Fruit fly (Drosophila melanogaster) whole organism, embryonic: ENCODE data around the gene Psf2.

Experiments used
- ATbp ChIP-seq: fragments of 200-800 bp; sonication (Bioruptor generic); optimal IDR thresholded peaks from 2 replicates; lab custom pipeline; 2017; ENCODE audit warnings: missing biosample characterization, mild to moderate bottlenecking, missing genetic modification characterization, missing genetic modification reagents
- Bteb2 ChIP-seq: fragments of 200-800 bp; sonication (Bioruptor generic); optimal IDR thresholded peaks from 2 replicates; lab custom pipeline; 2016; ENCODE audit warnings: missing biosample characterization, missing genetic modification characterization
- CG12744 ChIP-seq: fragments of 200-800 bp; sonication (Bioruptor generic); optimal IDR thresholded peaks from 2 replicates; lab custom pipeline; 2016; ENCODE audit warnings: missing biosample characterization, missing genetic modification characterization
- CG13424 ChIP-seq: fragments of 200-800 bp; sonication (Bioruptor generic); optimal IDR thresholded peaks from 2 replicates; lab custom pipeline; 2019; ENCODE audit warnings: missing biosample characterization, mild to moderate bottlenecking, missing genetic modification characterization, moderate library complexity
- CG13894 ChIP-seq: fragments of 200-800 bp; sonication (Bioruptor generic); optimal IDR thresholded peaks from 3 replicates; lab custom pipeline; 2018; ENCODE audit warnings: missing biosample characterization, mild to moderate bottlenecking, missing genetic modification characterization, moderate library complexity
- CG14014 ChIP-seq: fragments of 200-800 bp; sonication (Bioruptor generic); IDR thresholded peaks from 2 replicates; pipeline ENCODE4 v1.3.6; 2022; ENCODE audit warnings: missing biosample characterization, missing genetic modification characterization
- CG14667 ChIP-seq: fragments of 200-800 bp; sonication (Bioruptor generic); IDR thresholded peaks from 2 replicates; pipeline ENCODE4 v1.3.6; 2022; ENCODE audit warnings: missing biosample characterization, missing genetic modification characterization
- CG15269 ChIP-seq: fragments of 200-800 bp; sonication (Bioruptor generic); optimal IDR thresholded peaks from 2 replicates; lab custom pipeline; 2018; ENCODE audit warnings: missing biosample characterization, mild to moderate bottlenecking, missing genetic modification characterization, moderate library complexity
- CG17612 ChIP-seq: fragments of 200-800 bp; sonication (Bioruptor generic); IDR thresholded peaks from 2 replicates; pipeline ENCODE4 v1.3.6; 2022; ENCODE audit warnings: missing biosample characterization, missing genetic modification characterization
- CG3407 ChIP-seq: fragments of 200-800 bp; sonication (Bioruptor generic); optimal IDR thresholded peaks from 2 replicates; lab custom pipeline; 2018; ENCODE audit warnings: missing biosample characterization, mild to moderate bottlenecking, missing genetic modification characterization
- CG3847 ChIP-seq: fragments of 200-800 bp; sonication (Bioruptor generic); IDR thresholded peaks from 2 replicates; pipeline ENCODE4 v1.3.6; 2022; ENCODE audit warnings: missing biosample characterization, missing genetic modification characterization
- CG4707 ChIP-seq: fragments of 200-800 bp; sonication (Bioruptor generic); optimal IDR thresholded peaks from 2 replicates; lab custom pipeline; 2018; ENCODE audit warnings: missing biosample characterization, mild to moderate bottlenecking, missing genetic modification characterization, moderate library complexity
- CG6654 ChIP-seq: fragments of 200-800 bp; sonication (Bioruptor generic); optimal IDR thresholded peaks from 2 replicates; lab custom pipeline; 2017; ENCODE audit warnings: missing biosample characterization, mild to moderate bottlenecking, missing genetic modification characterization
- CG6791 ChIP-seq: fragments of 200-800 bp; sonication (Bioruptor generic); IDR thresholded peaks from 3 replicates; pipeline ENCODE4 v1.3.6; 2022; ENCODE audit warnings: missing biosample characterization, missing genetic modification characterization; ENCODE audit not compliant: partially characterized antibody
- CG7928 ChIP-seq: fragments of 200-800 bp; sonication (Bioruptor generic); optimal IDR thresholded peaks from 2 replicates; lab custom pipeline; 2017; ENCODE audit warnings: missing biosample characterization, mild to moderate bottlenecking, missing genetic modification characterization
- CG7963 ChIP-seq: fragments of 200-800 bp; sonication (Bioruptor generic); IDR thresholded peaks from 3 replicates; pipeline ENCODE4 v1.3.6; 2022; ENCODE audit warnings: missing biosample characterization, missing genetic modification characterization; ENCODE audit not compliant: partially characterized antibody
- CG9797 ChIP-seq: fragments of 200-800 bp; sonication (Bioruptor generic); optimal IDR thresholded peaks from 3 replicates; lab custom pipeline; 2018; ENCODE audit warnings: missing biosample characterization, mild to moderate bottlenecking, missing genetic modification characterization
- Dad ChIP-seq: fragments of 200-800 bp; sonication (Bioruptor generic); optimal IDR thresholded peaks from 3 replicates; lab custom pipeline; 2016; ENCODE audit warnings: missing biosample characterization, missing genetic modification characterization
- Deaf1 ChIP-seq: fragments of 200-800 bp; optimal IDR thresholded peaks from 3 replicates; lab custom pipeline; 2019; ENCODE audit warnings: missing biosample characterization, mild to moderate bottlenecking, missing genetic modification characterization, moderate library complexity
- Ets65A ChIP-seq: fragments of 200-800 bp; sonication (Bioruptor generic); peaks from one replicate; lab custom pipeline; 2016; ENCODE audit warnings: missing biosample characterization, missing genetic modification characterization
- GATAe ChIP-seq: fragments of 200-800 bp; sonication (Bioruptor generic); conservative IDR thresholded peaks from 2 replicates; pipeline ENCODE4 v1.3.6; 2022; ENCODE audit warnings: missing biosample characterization, missing genetic modification characterization
- HHEX ChIP-seq: fragments of 200-800 bp; sonication (Bioruptor generic); optimal IDR thresholded peaks from 3 replicates; lab custom pipeline; 2017; ENCODE audit warnings: missing biosample characterization, mild to moderate bottlenecking, missing genetic modification characterization, missing genetic modification reagents
- Hr39 ChIP-seq: fragments of >200 bp; optimal IDR thresholded peaks from 2 replicates; lab custom pipeline; 2017
- Hr78 ChIP-seq, 2 experiments: fragments of 200-800 bp in 1 of 2; fragments of >200 bp in 1 of 2; sonication (Bioruptor generic) in 1 of 2; optimal IDR thresholded peaks; 2 replicates each; lab custom pipeline; 2017 to 2019; ENCODE audit warnings: missing biosample characterization in 2 of 2, missing genetic modification characterization in 2 of 2, mild to moderate bottlenecking in 1 of 2, moderate library complexity in 1 of 2
- Lpt ChIP-seq: fragments of >200 bp; optimal IDR thresholded peaks from 2 replicates; lab custom pipeline; 2018; ENCODE audit warnings: missing biosample characterization, missing genetic modification characterization
- MTF-1 ChIP-seq: fragments of 200-800 bp; sonication (Bioruptor generic); optimal IDR thresholded peaks from 2 replicates; lab custom pipeline; 2018; ENCODE audit warnings: missing biosample characterization, mild to moderate bottlenecking, missing genetic modification characterization, borderline replicate concordance
- Max ChIP-seq: fragments of 200-800 bp; sonication (Bioruptor generic); optimal IDR thresholded peaks from 2 replicates; lab custom pipeline; 2016; ENCODE audit warnings: missing biosample characterization, mild to moderate bottlenecking, missing genetic modification characterization
- NC2β ChIP-seq: fragments of 200-800 bp; sonication (Bioruptor generic); optimal IDR thresholded peaks from 2 replicates; lab custom pipeline; 2016; ENCODE audit warnings: missing biosample characterization, missing genetic modification characterization
- Nf-YA ChIP-seq: fragments of 200-800 bp; sonication (Bioruptor generic); IDR thresholded peaks from 2 replicates; pipeline ENCODE4 v1.3.6; 2022; ENCODE audit warnings: missing biosample characterization, missing genetic modification characterization
- Nf-YB ChIP-seq: fragments of 200-800 bp; sonication (Bioruptor generic); optimal IDR thresholded peaks from 3 replicates; lab custom pipeline; 2019; ENCODE audit warnings: missing biosample characterization, mild to moderate bottlenecking, missing genetic modification characterization, moderate library complexity
- Side ChIP-seq: fragments of 200-800 bp; sonication (Bioruptor generic); optimal IDR thresholded peaks from 2 replicates; lab custom pipeline; 2016; ENCODE audit warnings: missing biosample characterization, missing genetic modification characterization
- TFAM ChIP-seq: fragments of 200-800 bp; sonication (Bioruptor generic); optimal IDR thresholded peaks from 2 replicates; lab custom pipeline; 2017; ENCODE audit warnings: missing biosample characterization, missing genetic modification characterization, inconsistent platforms
- Usf ChIP-seq: fragments of 200-800 bp; sonication (Bioruptor generic); optimal IDR thresholded peaks from 2 replicates; lab custom pipeline; 2017; ENCODE audit warnings: missing genotype, missing biosample characterization, missing genetic modification characterization
- al ChIP-seq: fragments of 200-800 bp; sonication (Bioruptor generic); IDR thresholded peaks from 2 replicates; pipeline ENCODE4 v1.3.6; 2022; ENCODE audit warnings: missing biosample characterization, missing genetic modification characterization
- cad ChIP-seq: fragments of >200 bp; optimal IDR thresholded peaks from 2 replicates; lab custom pipeline; 2017; ENCODE audit warnings: missing biosample characterization, missing genetic modification characterization
- chif ChIP-seq, 2 experiments: fragments of 200-800 bp; sonication (Bioruptor generic); optimal IDR thresholded peaks; 3 replicates each; lab custom pipeline; 2016; ENCODE audit warnings: missing biosample characterization in 2 of 2, missing genetic modification characterization in 2 of 2
- chn ChIP-seq: fragments of 200-800 bp; sonication (Bioruptor generic); optimal IDR thresholded peaks from 2 replicates; lab custom pipeline; 2016; ENCODE audit warnings: missing biosample characterization, missing genetic modification characterization
- croc ChIP-seq: fragments of 200-800 bp; sonication (Bioruptor generic); conservative IDR thresholded peaks from 3 replicates; pipeline ENCODE4 v1.3.6; 2022; ENCODE audit warnings: missing biosample characterization, missing genetic modification characterization
- dmrt11E ChIP-seq: fragments of 200-800 bp; sonication (Bioruptor generic); optimal IDR thresholded peaks from 3 replicates; lab custom pipeline; 2018; ENCODE audit warnings: missing biosample characterization, mild to moderate bottlenecking, missing genetic modification characterization, moderate library complexity
- eve ChIP-seq, 2 experiments: fragments of >200 bp; optimal IDR thresholded peaks; 2 replicates each; lab custom pipeline; 2017; ENCODE audit warnings: missing biosample characterization in 2 of 2, missing genetic modification characterization in 2 of 2
- eyg ChIP-seq: fragments of 200-800 bp; sonication (Bioruptor generic); optimal IDR thresholded peaks from 3 replicates; lab custom pipeline; 2016; ENCODE audit warnings: missing biosample characterization, missing genetic modification characterization
- hkb ChIP-seq, 2 experiments: fragments of 200-800 bp in 1 of 2; fragments of >200 bp in 1 of 2; sonication (Bioruptor generic) in 1 of 2; IDR thresholded peaks in 1 of 2; optimal IDR thresholded peaks in 1 of 2; 2 replicates each; pipeline versions ENCODE4 v1.3.6 to Lab custom; 2017 to 2022; ENCODE audit warnings: missing biosample characterization in 1 of 2, missing genetic modification characterization in 1 of 2
- kah ChIP-seq: fragments of 200-800 bp; sonication (Bioruptor generic); optimal IDR thresholded peaks from 2 replicates; lab custom pipeline; 2018; ENCODE audit warnings: missing biosample characterization, mild to moderate bottlenecking, missing genetic modification characterization
- org-1 ChIP-seq: fragments of 200-800 bp; sonication (Bioruptor generic); optimal IDR thresholded peaks from 2 replicates; lab custom pipeline; 2017; ENCODE audit warnings: missing biosample characterization, missing genetic modification characterization
- pita ChIP-seq: fragments of 200-800 bp; sonication (Bioruptor generic); optimal IDR thresholded peaks from 2 replicates; lab custom pipeline; 2017; ENCODE audit warnings: missing biosample characterization, mild to moderate bottlenecking, missing genetic modification characterization
- pnt ChIP-seq: fragments of 200-800 bp; sonication (Bioruptor generic); optimal IDR thresholded peaks from 3 replicates; lab custom pipeline; 2016; ENCODE audit warnings: missing biosample characterization, missing genetic modification characterization
- sna ChIP-seq: fragments of 200-800 bp; sonication (Bioruptor generic); IDR thresholded peaks from 2 replicates; pipeline ENCODE4 v1.3.6; 2022; ENCODE audit warnings: missing biosample characterization, missing genetic modification characterization; ENCODE audit not compliant: partially characterized antibody
- stc ChIP-seq: fragments of 200-800 bp; sonication (Bioruptor generic); IDR thresholded peaks from 2 replicates; pipeline ENCODE4 v1.3.6; 2022; ENCODE audit warnings: missing biosample characterization, missing genetic modification characterization
- tgo ChIP-seq: fragments of 200-800 bp; sonication (Bioruptor generic); IDR thresholded peaks from 3 replicates; pipeline ENCODE4 v1.3.6; 2022; ENCODE audit warnings: missing biosample characterization, missing genetic modification characterization
- ttk ChIP-seq: fragments of 200-800 bp; sonication (Bioruptor generic); IDR thresholded peaks from 2 replicates; pipeline ENCODE4 v2.1.2; 2022; ENCODE audit warnings: missing biosample characterization, missing genetic modification characterization

The Psf2 gene

DNA sequence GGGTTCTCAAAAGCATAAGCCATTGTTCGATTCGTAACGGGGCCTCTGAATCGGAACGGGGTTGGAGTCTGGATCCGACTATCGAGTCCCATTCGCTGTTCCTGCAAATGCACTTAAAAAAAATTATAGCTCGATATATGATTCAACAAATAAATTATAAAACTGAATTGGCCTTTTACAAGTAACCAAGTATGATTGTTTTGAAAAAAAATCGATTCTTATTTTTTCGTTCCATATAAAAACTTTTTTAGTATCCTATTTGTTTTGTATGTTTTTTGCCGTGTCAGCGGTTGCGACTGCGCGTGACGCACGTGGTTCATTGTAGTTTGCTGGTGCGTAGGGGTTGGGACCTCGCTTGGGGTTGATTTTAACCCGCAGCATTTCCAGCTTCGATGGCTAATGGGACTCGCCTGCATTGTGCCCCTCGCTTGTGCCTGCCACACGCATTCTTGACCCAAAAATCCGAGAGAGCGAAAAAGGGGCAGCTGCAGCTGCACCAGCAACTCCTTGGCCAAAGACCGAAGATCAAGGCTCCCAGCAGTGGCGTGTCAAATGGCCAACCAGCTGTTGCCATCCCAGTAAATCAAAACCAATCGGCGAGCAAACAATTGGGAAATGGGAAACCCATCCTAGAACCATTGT, 36.4 kb downstream of the Psf2 start (continued):
- TF ChIP-seq CG14667: peak; percentile 54
- no peak for TF ChIP-seq Bteb2 (GFP tag; lab: Kevin White, UChicago)
- peak; percentile 8 for TF ChIP-seq CG9797 (GFP tag; lab: Kevin White, UChicago)
- TF ChIP-seq Usf: peak; percentile 56
- no peak for TF ChIP-seq al (GFP tag; lab: Robert Waterston, UW)
- TF ChIP-seq CG4707 (GFP tag; lab: Kevin White, UChicago): peak; percentile 16
- no peak for TF ChIP-seq cad (GFP tag; lab: Kevin White, UChicago)
- no peak for TF ChIP-seq TFAM
- TF ChIP-seq eve (GFP tag; optimal IDR thresholded peaks at IDR 0.05; lab: Kevin White, UChicago): no peak
- peak; percentile 68 for TF ChIP-seq Max (GFP tag; lab: Kevin White, UChicago)
- TF ChIP-seq CG6654 (GFP tag; lab: Kevin White, UChicago): no peak
- TF ChIP-seq CG12744 (GFP tag; lab: Kevin White, UChicago): peak; percentile 35
- no peak for TF ChIP-seq CG6791 (GFP tag; lab: Robert Waterston, UW)
- peak; percentile 63 for TF ChIP-seq Nf-YB (GFP tag; lab: Kevin White, UChicago)
- TF ChIP-seq CG3847: 0 out of 2 replicates have a peak, but pooled peaks have one; percentile 20
- TF ChIP-seq Hr78 (GFP tag; optimal IDR thresholded peaks at IDR 0.05; lab: Kevin White, UChicago): no peak
- TF ChIP-seq Ets65A: peak; percentile 89
- no peak for TF ChIP-seq Hr39
- TF ChIP-seq CG13424 (tag; lab: Kevin White, UChicago): peak; percentile 54
- no peak for TF ChIP-seq CG7963 (GFP tag; lab: Robert Waterston, UW)
- TF ChIP-seq pita: no peak
- TF ChIP-seq ttk: no peak
- peak; percentile 60 for TF ChIP-seq org-1 (GFP tag; lab: Kevin White, UChicago)
- peak; percentile 66 for TF ChIP-seq Side
- no peak for TF ChIP-seq sna (GFP tag; lab: Robert Waterston, UW)
- TF ChIP-seq chn: peak; percentile 64
- TF ChIP-seq Lpt (GFP tag; lab: Kevin White, UChicago): no peak
- no peak for TF ChIP-seq eyg
- TF ChIP-seq Nf-YA (GFP tag; lab: Robert Waterston, UW): no peak
- no peak for TF ChIP-seq CG7928 (GFP tag; lab: Kevin White, UChicago)
- TF ChIP-seq chif (GFP tag; optimal IDR thresholded peaks at IDR 0.05; lab: Kevin White, UChicago): peak; percentile 52 to 90
- TF ChIP-seq tgo (GFP tag; lab: Robert Waterston, UW): peak; percentile 52; the same call in 1 of the 3 replicates
- peak; percentile 77 for TF ChIP-seq NC2β
- TF ChIP-seq CG15269: no peak
- TF ChIP-seq CG3407 (GFP tag; lab: Kevin White, UChicago): peak; percentile 44
- TF ChIP-seq kah (GFP tag; lab: Kevin White, UChicago): no peak
- TF ChIP-seq HHEX: peak; percentile 19
- peak; percentile 37 for TF ChIP-seq Dad (GFP tag; lab: Kevin White, UChicago)
- TF ChIP-seq GATAe: no peak
- peak; percentile 47 for TF ChIP-seq pnt (GFP tag; lab: Kevin White, UChicago)
- peak; percentile 11 for TF ChIP-seq Deaf1 (tag; lab: Kevin White, UChicago)
- TF ChIP-seq CG14014 (GFP tag; lab: Robert Waterston, UW): no peak
- 0 out of 2 replicates have a peak, but pooled peaks have one; percentile 29 for TF ChIP-seq stc (GFP tag; lab: Robert Waterston, UW)
- peak; percentile 57 for TF ChIP-seq croc (GFP tag; lab: Robert Waterston, UW)
- TF ChIP-seq MTF-1 (GFP tag; lab: Kevin White, UChicago): no peak
- peak; percentile 96 for TF ChIP-seq dmrt11E (tag; lab: Kevin White, UChicago)
- TF ChIP-seq ATbp (GFP tag; lab: Kevin White, UChicago): no peak
- no peak for TF ChIP-seq CG13894
- TF ChIP-seq CG17612 (GFP tag; lab: Robert Waterston, UW): no peak; the same call in 1 of the 2 replicates
- TF ChIP-seq hkb (optimal IDR thresholded peaks at IDR 0.05; lab: Kevin White, UChicago): no peak
- TF ChIP-seq hkb (GFP tag; IDR thresholded peaks at IDR 0.05; lab: Robert Waterston, UW): peak; percentile 64
